Worm (Caenorhabditis elegans) whole organism, L2 larva: ENCODE data around the gene sru-1.
A peak's percentile ranks its signal among the peaks of the same experiment; 100 is the strongest.

Source experiments
- C34F6.9 ChIP-seq: fragments of 150-350 bp; optimal IDR thresholded peaks from 2 replicates; lab custom pipeline; 2014; ENCODE audit warnings: missing biosample characterization, missing genetic modification characterization
- F13H6.1 ChIP-seq: sonication (generic microtip); optimal IDR thresholded peaks from 2 replicates; lab custom pipeline; 2016; ENCODE audit warnings: missing genetic modification characterization, missing compliant biosample characterization
- ZK546.5 ChIP-seq: sonication (generic microtip); optimal IDR thresholded peaks from 2 replicates; lab custom pipeline; 2017; ENCODE audit warnings: missing biosample characterization, missing genetic modification characterization
- alr-1 ChIP-seq: fragments of 150-350 bp; optimal IDR thresholded peaks from 2 replicates; lab custom pipeline; 2014; ENCODE audit warnings: missing biosample characterization, missing genetic modification characterization
- ama-1 ChIP-seq: fragments of 150-350 bp; optimal IDR thresholded peaks from 2 replicates; lab custom pipeline; 2018; ENCODE audit warnings: inconsistent platforms
- ceh-16 ChIP-seq: fragments of 150-350 bp; optimal IDR thresholded peaks from 2 replicates; lab custom pipeline; 2014; ENCODE audit warnings: missing biosample characterization, missing genetic modification characterization
- ceh-82 ChIP-seq: fragments of 150-350 bp; optimal IDR thresholded peaks from 2 replicates; lab custom pipeline; 2014; ENCODE audit warnings: missing biosample characterization, missing genetic modification characterization
- crh-2 ChIP-seq: sonication (generic microtip); optimal IDR thresholded peaks from 2 replicates; lab custom pipeline; 2017; ENCODE audit warnings: missing biosample characterization, missing genetic modification characterization
- dmd-4 ChIP-seq: sonication (generic microtip); optimal IDR thresholded peaks from 2 replicates; lab custom pipeline; 2017; ENCODE audit warnings: missing biosample characterization, missing genetic modification characterization
- elt-1 ChIP-seq: fragments of 150-350 bp; optimal IDR thresholded peaks from 2 replicates; lab custom pipeline; 2014; ENCODE audit warnings: missing biosample characterization, missing genetic modification characterization
- elt-3 ChIP-seq: sonication (generic microtip); optimal IDR thresholded peaks from 2 replicates; lab custom pipeline; 2017; ENCODE audit warnings: missing biosample characterization, missing genetic modification characterization
- fos-1 ChIP-seq: fragments of 150-350 bp; optimal IDR thresholded peaks from 2 replicates; lab custom pipeline; 2014; ENCODE audit warnings: missing biosample characterization, missing genetic modification characterization
- gmeb-1 ChIP-seq: fragments of 150-350 bp; optimal IDR thresholded peaks from 2 replicates; lab custom pipeline; 2014; ENCODE audit warnings: missing biosample characterization, missing genetic modification characterization
- lin-11 ChIP-seq: fragments of 150-350 bp; sonication (generic microtip); optimal IDR thresholded peaks from 2 replicates; lab custom pipeline; 2014; ENCODE audit warnings: missing biosample characterization, missing genetic modification characterization, inconsistent platforms, mixed read lengths
- lin-13 ChIP-seq: fragments of 150-350 bp; optimal IDR thresholded peaks from 2 replicates; lab custom pipeline; 2014; ENCODE audit warnings: missing biosample characterization, missing genetic modification reagents, missing genetic modification characterization
- lin-39 ChIP-seq: fragments of 150-350 bp; optimal IDR thresholded peaks from 2 replicates; lab custom pipeline; 2014; ENCODE audit warnings: missing biosample characterization, missing genetic modification reagents, missing genetic modification characterization
- lsy-2 ChIP-seq, 2 experiments: fragments of 150-350 bp in 1 of 2; sonication (generic microtip) in 1 of 2; optimal IDR thresholded peaks; 2 replicates each; lab custom pipeline; 2014 to 2017; ENCODE audit warnings: missing biosample characterization in 2 of 2, missing genetic modification characterization in 2 of 2
- mab-5 ChIP-seq: fragments of 150-350 bp; optimal IDR thresholded peaks from 2 replicates; lab custom pipeline; 2014; ENCODE audit warnings: missing biosample characterization, missing genetic modification characterization
- mbf-1 ChIP-seq: sonication (generic microtip); optimal IDR thresholded peaks from 2 replicates; lab custom pipeline; 2017; ENCODE audit warnings: missing biosample characterization, missing genetic modification characterization
- mdl-1 ChIP-seq, 2 experiments: fragments of 150-350 bp in 1 of 2; sonication (generic microtip) in 1 of 2; optimal IDR thresholded peaks; 2 replicates each; lab custom pipeline; 2017; ENCODE audit warnings: missing biosample characterization in 2 of 2, missing genetic modification characterization in 2 of 2
- nhr-10 ChIP-seq: sonication (generic microtip); optimal IDR thresholded peaks from 2 replicates; lab custom pipeline; 2017; ENCODE audit warnings: missing biosample characterization, missing genetic modification characterization
- nhr-11 ChIP-seq: fragments of 150-350 bp; optimal IDR thresholded peaks from 2 replicates; lab custom pipeline; 2014; ENCODE audit warnings: missing biosample characterization, missing genetic modification characterization
- nhr-129 ChIP-seq: fragments of 150-350 bp; optimal IDR thresholded peaks from 2 replicates; lab custom pipeline; 2014; ENCODE audit warnings: missing biosample characterization, missing genetic modification characterization
- nhr-21 ChIP-seq: fragments of 150-350 bp; optimal IDR thresholded peaks from 2 replicates; lab custom pipeline; 2014; ENCODE audit warnings: missing biosample characterization, missing genetic modification characterization
- nhr-23 ChIP-seq: fragments of 150-350 bp; optimal IDR thresholded peaks from 2 replicates; lab custom pipeline; 2014; ENCODE audit warnings: missing biosample characterization, missing genetic modification reagents, missing genetic modification characterization
- nhr-237 ChIP-seq: fragments of 150-350 bp; optimal IDR thresholded peaks from 2 replicates; lab custom pipeline; 2014; ENCODE audit warnings: missing biosample characterization, missing genetic modification characterization
- nhr-25 ChIP-seq: fragments of 150-350 bp; sonication (generic microtip); optimal IDR thresholded peaks from 3 replicates; lab custom pipeline; 2014; ENCODE audit warnings: missing biosample characterization, missing genetic modification characterization
- nhr-6 ChIP-seq: fragments of 150-350 bp; optimal IDR thresholded peaks from 2 replicates; lab custom pipeline; 2014; ENCODE audit warnings: missing biosample characterization, missing genetic modification characterization
- nhr-77 ChIP-seq: fragments of 150-350 bp; optimal IDR thresholded peaks from 2 replicates; lab custom pipeline; 2014; ENCODE audit warnings: missing biosample characterization, missing genetic modification characterization
- peb-1 ChIP-seq: fragments of 150-350 bp; optimal IDR thresholded peaks from 2 replicates; lab custom pipeline; 2014; ENCODE audit warnings: missing biosample characterization, missing genetic modification characterization
- sem-4 ChIP-seq: fragments of 150-350 bp; optimal IDR thresholded peaks from 2 replicates; lab custom pipeline; 2014; ENCODE audit warnings: missing biosample characterization, missing genetic modification reagents, missing genetic modification characterization
- skn-1 ChIP-seq: sonication (generic microtip); optimal IDR thresholded peaks from 2 replicates; lab custom pipeline; 2017; ENCODE audit warnings: missing biosample characterization, missing genetic modification characterization
- sma-3 ChIP-seq: sonication (generic microtip); optimal IDR thresholded peaks from 2 replicates; lab custom pipeline; 2016; ENCODE audit warnings: missing genetic modification reagents, missing genetic modification characterization, missing compliant biosample characterization
- sma-9 ChIP-seq, 2 experiments: fragments of 150-350 bp in 1 of 2; sonication (generic microtip) in 1 of 2; optimal IDR thresholded peaks; 2 replicates each; lab custom pipeline; 2014 to 2016; ENCODE audit warnings: missing genetic modification characterization in 2 of 2, mild to moderate bottlenecking in 1 of 2, missing biosample characterization in 1 of 2, missing compliant biosample characterization in 1 of 2, missing genetic modification reagents in 1 of 2, moderate library complexity in 1 of 2
- snpc-4 ChIP-seq: fragments of 150-350 bp; optimal IDR thresholded peaks from 2 replicates; lab custom pipeline; 2014; ENCODE audit warnings: missing biosample characterization, missing genetic modification characterization
- unc-39 ChIP-seq: fragments of 150-350 bp; optimal IDR thresholded peaks from 2 replicates; lab custom pipeline; 2014; ENCODE audit warnings: missing biosample characterization, missing genetic modification characterization
- unc-55 ChIP-seq: fragments of 150-350 bp; sonication (generic microtip); optimal IDR thresholded peaks from 3 replicates; lab custom pipeline; 2014; ENCODE audit warnings: missing biosample characterization, missing genetic modification reagents, missing genetic modification characterization
- unc-62 ChIP-seq: fragments of 150-350 bp; optimal IDR thresholded peaks from 2 replicates; lab custom pipeline; 2014; ENCODE audit warnings: missing biosample characterization, missing genetic modification reagents, missing genetic modification characterization
- zag-1 ChIP-seq: fragments of 150-350 bp; optimal IDR thresholded peaks from 2 replicates; lab custom pipeline; 2014; ENCODE audit warnings: missing biosample characterization, missing genetic modification characterization
- ztf-1 ChIP-seq: fragments of 200-800 bp; sonication (Bioruptor generic); conservative IDR thresholded peaks from 2 replicates; pipeline ENCODE4 v1.3.6; 2022; ENCODE audit warnings: missing genetic modification characterization, missing compliant biosample characterization
- ztf-11 ChIP-seq: sonication (generic microtip); optimal IDR thresholded peaks from 2 replicates; lab custom pipeline; 2017; ENCODE audit warnings: missing biosample characterization, missing genetic modification characterization
- ztf-4 ChIP-seq: fragments of 150-350 bp; optimal IDR thresholded peaks from 2 replicates; lab custom pipeline; 2014; ENCODE audit warnings: missing biosample characterization, missing genetic modification characterization

sru-1 gene

DNA sequence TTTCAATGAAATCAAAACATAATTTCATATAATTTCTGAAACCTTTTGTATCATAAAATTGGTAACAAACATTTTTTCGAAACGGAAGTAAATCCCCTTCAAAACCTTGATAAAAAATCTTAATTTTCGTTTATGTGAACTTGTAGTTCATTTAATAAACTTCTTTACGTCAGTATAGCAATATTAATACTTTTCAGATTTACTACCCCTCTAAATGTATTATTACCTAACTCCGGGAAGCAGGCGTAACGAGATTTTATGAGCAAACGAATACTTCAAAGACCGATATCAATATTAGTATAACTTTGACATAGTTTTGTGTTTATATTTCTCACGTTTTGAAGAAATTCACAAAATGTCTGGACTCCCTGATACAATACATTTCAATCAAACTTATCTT is at the start of gene sru-1:
Gene sru-1 (plus strand): TSS at position 301 of the 400 bp plus-strand sequence.
- TF ChIP-seq unc-62 (GFP tag; lab: Kevin White, UChicago) = no peak
- TF ChIP-seq sma-3 (GFP tag; lab: Kevin White, UChicago) = no peak
- no peak for TF ChIP-seq nhr-77 (tag; lab: Kevin White, UChicago)
- no peak for TF ChIP-seq nhr-11 (tag; lab: Kevin White, UChicago)
- no peak for TF ChIP-seq nhr-21 (tag; lab: Kevin White, UChicago)

DNA sequence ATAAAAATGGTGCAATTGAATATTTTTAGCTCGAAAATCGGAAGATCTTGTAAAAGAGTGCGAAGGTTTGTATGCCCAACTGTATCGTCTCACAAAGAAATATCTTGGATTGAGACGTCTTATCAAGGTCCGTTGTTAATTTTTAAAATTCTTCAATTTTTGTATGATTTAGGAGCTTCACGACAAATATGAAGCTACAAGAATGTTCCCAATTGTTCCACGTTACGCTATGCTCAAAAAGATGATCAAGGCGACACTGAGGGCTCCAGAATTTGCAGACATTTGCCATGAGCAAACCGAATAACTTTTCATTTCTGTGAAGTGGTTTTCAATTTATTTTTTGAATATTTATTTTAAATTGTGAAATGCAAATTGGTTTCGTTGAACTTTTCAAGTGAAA is 49.7 kb upstream of the sru-1 start:
- peak; percentile 66 for TF ChIP-seq lin-13 (GFP tag; lab: Kevin White, UChicago)
- peak; percentile 29 for TF ChIP-seq nhr-129 (tag; lab: Kevin White, UChicago)
- peak; percentile 37 for TF ChIP-seq nhr-6 (tag; lab: Kevin White, UChicago)
- peak; percentile 73 for TF ChIP-seq sma-3 (GFP tag; lab: Kevin White, UChicago)
- no peak for TF ChIP-seq snpc-4 (tag; lab: Kevin White, UChicago)
- no peak for TF ChIP-seq sem-4 (tag; lab: Kevin White, UChicago)
- no peak for TF ChIP-seq dmd-4 (tag; lab: Kevin White, UChicago)
- no peak for TF ChIP-seq lin-11 (tag; lab: Kevin White, UChicago)
- TF ChIP-seq lsy-2 (tag; optimal IDR thresholded peaks at IDR 0.05; lab: Kevin White, UChicago) = peak in 1 of 2 experiments; percentile 27
- no peak for TF ChIP-seq ceh-82
- TF ChIP-seq ztf-1 = no peak
- peak; percentile 37 for TF ChIP-seq crh-2 (tag; lab: Kevin White, UChicago)
- TF ChIP-seq mdl-1 (tag; optimal IDR thresholded peaks at IDR 0.05; lab: Kevin White, UChicago) = peak in 1 of 2 experiments; percentile 0
- TF ChIP-seq gmeb-1 (tag; lab: Kevin White, UChicago) = peak; percentile 51
- peak; percentile 85 for TF ChIP-seq ama-1 (lab: Kevin White, UChicago)
- TF ChIP-seq sma-9 (GFP tag; optimal IDR thresholded peaks at IDR 0.05; lab: Kevin White, UChicago) = peak; percentile 64
- no peak for TF ChIP-seq sma-9 (tag; optimal IDR thresholded peaks at IDR 0.05; lab: Kevin White, UChicago)
- peak; percentile 19 for TF ChIP-seq ztf-4 (tag; lab: Kevin White, UChicago)
- TF ChIP-seq skn-1 (tag; lab: Kevin White, UChicago) = no peak
- TF ChIP-seq fos-1 (tag; lab: Kevin White, UChicago) = peak; percentile 10

DNA sequence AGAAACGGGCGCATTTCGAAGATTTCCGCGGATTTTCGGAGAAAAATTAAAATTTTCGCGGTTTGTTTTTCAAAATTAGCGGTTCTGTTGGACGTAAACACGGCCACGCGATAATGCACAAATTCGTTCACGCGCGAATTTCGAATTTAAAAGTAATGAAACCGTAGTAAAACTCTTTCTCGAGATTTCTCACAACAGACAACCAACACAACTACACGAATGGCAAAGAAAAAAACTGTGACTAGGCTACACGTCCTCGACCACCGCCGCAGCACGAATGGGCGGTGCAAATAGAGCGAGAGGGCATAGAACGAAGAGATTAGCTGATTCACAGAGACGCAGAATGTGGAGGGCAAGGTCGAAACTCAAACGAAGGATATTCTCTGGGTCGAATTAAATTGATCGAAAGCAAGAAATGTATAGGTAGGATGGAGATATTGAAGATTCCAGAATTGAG is 47.5 kb upstream of the sru-1 start, which contains the start of gene idh-1:
Gene idh-1 (minus strand): TSS at position 228 of the 457 bp plus-strand sequence.
- TF ChIP-seq C34F6.9 (peak; percentile 21), unc-39 (no peak), ztf-4 (tag; lab: Kevin White, UChicago) (no peak), F13H6.1 (peak; percentile 48), dmd-4 (tag; lab: Kevin White, UChicago) (no peak), alr-1 (tag; lab: Kevin White, UChicago) (no peak), ceh-16 (tag; lab: Kevin White, UChicago) (no peak), lin-13 (GFP tag; lab: Kevin White, UChicago) (no peak), ama-1 (lab: Kevin White, UChicago) (peak; percentile 81), mab-5 (no peak), unc-55 (no peak), lin-39 (no peak), mdl-1 (tag; optimal IDR thresholded peaks at IDR 0.05; lab: Kevin White, UChicago) (no peak), fos-1 (tag; lab: Kevin White, UChicago) (peak; percentile 12), peb-1 (tag; lab: Kevin White, UChicago) (no peak), nhr-129 (tag; lab: Kevin White, UChicago) (peak; percentile 72), nhr-25 (tag; lab: Kevin White, UChicago) (peak; percentile 68), nhr-77 (tag; lab: Kevin White, UChicago) (no peak), elt-1 (tag; lab: Kevin White, UChicago) (no peak), unc-62 (GFP tag; lab: Kevin White, UChicago) (no peak), ztf-11 (tag; lab: Kevin White, UChicago) (no peak), snpc-4 (tag; lab: Kevin White, UChicago) (peak; percentile 76), nhr-237 (no peak), ZK546.5 (no peak), crh-2 (tag; lab: Kevin White, UChicago) (peak; percentile 0), sem-4 (tag; lab: Kevin White, UChicago) (no peak), lsy-2 (tag; optimal IDR thresholded peaks at IDR 0.05; lab: Kevin White, UChicago) (peak in 1 of 2 experiments; percentile 41), lin-11 (tag; lab: Kevin White, UChicago) (no peak), elt-3 (tag; lab: Kevin White, UChicago) (no peak), sma-3 (GFP tag; lab: Kevin White, UChicago) (peak; percentile 11), mbf-1 (tag; lab: Kevin White, UChicago) (no peak), gmeb-1 (tag; lab: Kevin White, UChicago) (peak; percentile 49), ceh-82 (no peak), nhr-21 (tag; lab: Kevin White, UChicago) (no peak), sma-9 (GFP tag; optimal IDR thresholded peaks at IDR 0.05; lab: Kevin White, UChicago) (no peak), sma-9 (tag; optimal IDR thresholded peaks at IDR 0.05; lab: Kevin White, UChicago) (no peak), nhr-23 (tag; lab: Kevin White, UChicago) (no peak), nhr-10 (tag; lab: Kevin White, UChicago) (no peak), zag-1 (no peak)
